Fruit fly (Drosophila melanogaster): Measurements from ENCODE around the gene CG10428.

dm6 chr2L:18951674-18952073 is 3.0 kb downstream of the CG10428 start, which contains the start of gene Nedd8:
- no peak for TF ChIP-seq GATAe (GFP tag; conservative IDR thresholded peaks at IDR 0.05)
- TF ChIP-seq Max (GFP tag; optimal IDR thresholded peaks at IDR 0.05): no peak
- peak; percentile 62 for TF ChIP-seq CTCF (GFP tag; optimal IDR thresholded peaks at IDR 0.05)
- no peak for TF ChIP-seq CG31365 (tag; optimal IDR thresholded peaks at IDR 0.05)
- TF ChIP-seq CG9817 (tag; optimal IDR thresholded peaks at IDR 0.05): no peak
- no peak for TF ChIP-seq CG5245 (GFP tag; optimal IDR thresholded peaks at IDR 0.05)
- TF ChIP-seq Dfd (GFP tag; optimal IDR thresholded peaks at IDR 0.05): no peak
- no peak for TF ChIP-seq CG10321 (GFP tag; IDR thresholded peaks at IDR 0.05)
- no peak for TF ChIP-seq gt (GFP tag; IDR thresholded peaks at IDR 0.05)
- no peak for TF ChIP-seq CrebB (tag; optimal IDR thresholded peaks at IDR 0.05)
- no peak for TF ChIP-seq Nf-YB (GFP tag; optimal IDR thresholded peaks at IDR 0.05)
